Worm (Caenorhabditis elegans): ENCODE measurements around the gene dnj-3.

The dnj-3 gene

DNA sequence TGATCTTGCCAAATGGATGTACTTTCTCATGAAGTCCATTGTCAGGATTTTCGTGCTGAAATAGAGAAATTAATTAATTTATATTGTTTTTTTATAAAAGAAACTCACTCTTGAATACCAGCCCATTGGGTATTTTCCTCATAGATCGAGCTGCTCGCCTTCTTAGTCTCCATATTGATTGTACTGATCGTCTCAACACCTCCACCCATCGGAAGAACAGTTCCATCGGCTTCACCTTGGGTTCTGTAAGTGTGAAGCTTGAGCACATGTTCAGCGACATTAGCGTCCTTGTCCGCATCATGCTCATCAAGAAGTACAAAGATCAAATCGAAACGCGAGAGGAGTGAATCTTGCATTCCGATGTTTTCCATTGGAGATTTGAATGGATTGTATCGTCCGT is 10.8 kb upstream of the dnj-3 start:
- no peak for TF ChIP-seq ceh-9 (tag; optimal IDR thresholded peaks at IDR 0.05)
- no peak for TF ChIP-seq nfya-1 (tag; optimal IDR thresholded peaks at IDR 0.05; ENCODE audit: insufficient read depth)
- no peak for TF ChIP-seq nhr-11 (tag; optimal IDR thresholded peaks at IDR 0.05)
- no peak for TF ChIP-seq nhr-23 (tag; optimal IDR thresholded peaks at IDR 0.05)
- no peak for TF ChIP-seq nhr-77 (tag; optimal IDR thresholded peaks at IDR 0.05)
- TF ChIP-seq snpc-4 (tag; optimal IDR thresholded peaks at IDR 0.05) = no peak
- TF ChIP-seq nhr-43 (tag; optimal IDR thresholded peaks at IDR 0.05; ENCODE audit: poor library complexity, severe bottlenecking) = no peak
- TF ChIP-seq skn-1 (tag; optimal IDR thresholded peaks at IDR 0.05) = no peak
- no peak for TF ChIP-seq nhr-28 (tag; optimal IDR thresholded peaks at IDR 0.05)
- no peak for TF ChIP-seq R02D3.7 (tag; optimal IDR thresholded peaks at IDR 0.05)
- TF ChIP-seq ceh-82 (tag; optimal IDR thresholded peaks at IDR 0.05) = no peak
- TF ChIP-seq jun-1 (tag; optimal IDR thresholded peaks at IDR 0.05) = no peak
- TF ChIP-seq ZK546.5 (tag; optimal IDR thresholded peaks at IDR 0.05) = no peak
- no peak for TF ChIP-seq lin-15B (tag; optimal IDR thresholded peaks at IDR 0.05)
- TF ChIP-seq eor-1 (tag; optimal IDR thresholded peaks at IDR 0.05) = no peak
- TF ChIP-seq lin-39 (tag; optimal IDR thresholded peaks at IDR 0.05) = no peak
- TF ChIP-seq fkh-2 (tag; optimal IDR thresholded peaks at IDR 0.05) = no peak
- TF ChIP-seq nhr-237 (tag; optimal IDR thresholded peaks at IDR 0.05) = no peak
- TF ChIP-seq nhr-67 (tag; optimal IDR thresholded peaks at IDR 0.05) = no peak

DNA sequence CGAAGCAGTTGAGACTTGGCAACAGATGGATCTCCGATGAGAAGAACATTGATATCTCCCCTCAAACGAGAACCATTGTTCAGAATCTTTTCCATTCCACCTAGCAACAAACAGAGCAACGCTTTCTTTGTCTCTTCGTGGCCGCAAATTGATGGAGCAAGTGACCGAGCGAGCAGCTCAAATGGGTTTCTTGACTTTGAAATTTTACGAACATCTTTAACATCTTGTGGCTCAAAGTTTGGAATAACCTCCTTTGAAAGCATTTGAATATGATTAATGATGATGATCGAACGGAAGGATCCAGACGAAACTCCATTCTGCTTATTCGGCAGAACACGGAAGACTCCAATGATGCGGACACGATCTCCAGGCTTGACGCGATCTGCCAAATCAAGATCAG is 10.1 kb upstream of the dnj-3 start:
- no peak for TF ChIP-seq fos-1 (tag; optimal IDR thresholded peaks at IDR 0.05)
- TF ChIP-seq ztf-11 (tag; optimal IDR thresholded peaks at IDR 0.05) = no peak

DNA sequence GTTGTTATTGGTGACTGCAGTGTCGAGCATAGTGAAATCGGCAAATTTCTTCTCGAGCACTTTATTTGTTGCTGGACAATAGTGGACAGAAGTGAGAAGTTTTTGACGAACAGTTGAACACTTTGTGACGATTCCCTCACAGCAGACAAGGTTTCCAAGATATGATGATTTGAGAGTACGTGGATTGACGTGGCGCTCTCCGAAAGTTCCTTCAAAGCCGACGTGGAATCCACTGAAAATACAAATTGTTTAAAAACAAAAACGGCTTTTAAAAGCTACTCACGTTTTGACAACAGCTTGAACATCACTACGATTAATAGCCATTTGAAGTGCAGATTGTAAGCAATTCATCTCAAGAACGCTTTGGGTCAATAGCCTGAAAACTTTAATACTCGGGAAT is 9.5 kb upstream of the dnj-3 start:
- TF ChIP-seq sea-2 (GFP tag; optimal IDR thresholded peaks at IDR 0.05) (no peak), lsy-12 (tag; optimal IDR thresholded peaks at IDR 0.05) (no peak), unc-62 (GFP tag; optimal IDR thresholded peaks at IDR 0.05) (no peak), pqm-1 (tag; optimal IDR thresholded peaks at IDR 0.05) (no peak), nhr-76 (tag; optimal IDR thresholded peaks at IDR 0.05) (no peak), snpc-4 (tag; optimal IDR thresholded peaks at IDR 0.05) (no peak), daf-12 (tag; optimal IDR thresholded peaks at IDR 0.05) (no peak), aly-2 (tag; optimal IDR thresholded peaks at IDR 0.05) (no peak), fkh-2 (tag; optimal IDR thresholded peaks at IDR 0.05) (no peak), pha-4 (tag; optimal IDR thresholded peaks at IDR 0.05) (no peak), tbx-2 (tag; optimal IDR thresholded peaks at IDR 0.05) (no peak), nhr-77 (tag; optimal IDR thresholded peaks at IDR 0.05) (no peak), mml-1 (tag; optimal IDR thresholded peaks at IDR 0.05) (no peak), lin-15B (tag; optimal IDR thresholded peaks at IDR 0.05) (no peak), hmg-11 (tag; optimal IDR thresholded peaks at IDR 0.05) (no peak), jun-1 (tag; optimal IDR thresholded peaks at IDR 0.05) (no peak), nhr-67 (tag; optimal IDR thresholded peaks at IDR 0.05) (no peak)

DNA sequence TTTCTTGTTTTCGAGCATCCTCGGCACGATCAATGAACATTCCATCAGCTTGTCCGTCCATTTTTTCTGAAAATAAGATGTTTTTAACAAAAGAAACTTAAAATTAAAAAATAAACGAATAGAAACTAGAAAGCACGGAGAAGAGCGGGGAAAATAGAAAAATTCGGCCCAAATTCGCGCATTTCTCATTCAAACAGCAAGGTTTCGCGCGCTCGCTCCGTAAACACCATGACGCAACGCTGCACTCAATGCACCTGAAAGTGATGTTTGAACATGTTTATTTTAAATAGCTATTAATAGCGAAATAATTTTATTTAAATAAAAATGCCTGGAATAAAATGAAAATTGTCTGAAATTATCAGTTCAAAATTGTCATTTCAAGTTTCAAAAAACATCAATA is 8.9 kb upstream of the dnj-3 start, which contains the start of the genes mcm-3 and C25D7.15:
TSS of gene mcm-3 (minus strand) at position 66 of the 400 bp plus-strand sequence.
TSS of gene C25D7.15 (plus strand) at position 275 of the 400 bp plus-strand sequence.
- TF ChIP-seq nhr-23 (tag; optimal IDR thresholded peaks at IDR 0.05) = peak; percentile 41
- peak; percentile 28 for TF ChIP-seq lin-15B (tag; optimal IDR thresholded peaks at IDR 0.05)
- peak; percentile 66 for TF ChIP-seq pha-4 (tag; optimal IDR thresholded peaks at IDR 0.05)
- TF ChIP-seq aly-2 (tag; optimal IDR thresholded peaks at IDR 0.05) = no peak
- TF ChIP-seq ceh-9 (tag; optimal IDR thresholded peaks at IDR 0.05) = no peak
- no peak for TF ChIP-seq nhr-237 (tag; optimal IDR thresholded peaks at IDR 0.05)
- TF ChIP-seq elt-2 (tag; optimal IDR thresholded peaks at IDR 0.05) = peak; percentile 3
- TF ChIP-seq nhr-25 (tag; optimal IDR thresholded peaks at IDR 0.05) = peak; percentile 28
- TF ChIP-seq elt-1 (tag; optimal IDR thresholded peaks at IDR 0.05) = no peak

DNA sequence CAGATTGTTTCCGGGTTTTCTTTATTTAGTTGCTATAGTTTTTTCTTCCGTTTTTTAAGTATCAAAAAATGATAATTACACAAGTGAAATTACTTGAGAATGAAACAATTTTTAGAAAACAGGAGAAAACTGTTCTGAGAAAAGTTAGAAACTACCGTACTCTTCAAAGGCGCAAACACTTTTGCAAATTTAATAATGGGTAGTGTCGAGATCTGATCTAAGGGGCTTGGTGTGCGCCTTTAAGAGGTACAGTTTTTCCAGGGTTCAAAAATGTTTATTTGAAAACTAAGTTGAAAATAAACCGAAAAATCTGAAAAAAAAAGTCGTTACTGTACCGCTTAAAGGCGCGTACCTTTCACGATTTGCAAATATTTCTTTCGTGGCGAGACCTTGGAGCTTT is 7.9 kb upstream of the dnj-3 start:
- TF ChIP-seq nhr-237 (tag; optimal IDR thresholded peaks at IDR 0.05) (no peak), nhr-23 (tag; optimal IDR thresholded peaks at IDR 0.05) (no peak), ztf-4 (tag; optimal IDR thresholded peaks at IDR 0.05) (no peak), nhr-76 (tag; optimal IDR thresholded peaks at IDR 0.05) (no peak)

Data from whole organism, L3 larva.